Worm (Caenorhabditis elegans) whole organism, mixed stage, embryonic: ENCODE results near the gene unc-84.

Experiments
- ceh-83 ChIP-seq: fragments of 200-800 bp; sonication (Bioruptor generic); optimal IDR thresholded peaks from 2 replicates; lab custom pipeline; 2018; ENCODE audit warnings: mild to moderate bottlenecking, missing genetic modification characterization, missing compliant biosample characterization
- ces-1 ChIP-seq: fragments of 150-350 bp; optimal IDR thresholded peaks from 2 replicates; lab custom pipeline; 2014; ENCODE audit warnings: missing biosample characterization, missing genetic modification reagents, missing genetic modification characterization
- mep-1 ChIP-seq: fragments of 150-350 bp; optimal IDR thresholded peaks from 2 replicates; lab custom pipeline; 2017; ENCODE audit warnings: missing biosample characterization, missing genetic modification reagents, missing genetic modification characterization, inconsistent platforms
- nhr-12 ChIP-seq: fragments of 150-350 bp; optimal IDR thresholded peaks from 2 replicates; lab custom pipeline; 2014; ENCODE audit warnings: missing biosample characterization, missing genetic modification characterization
- nhr-237 ChIP-seq: fragments of 150-350 bp; optimal IDR thresholded peaks from 2 replicates; lab custom pipeline; 2014; ENCODE audit warnings: missing biosample characterization, missing genetic modification characterization
- nhr-28 ChIP-seq: fragments of 150-350 bp; optimal IDR thresholded peaks from 2 replicates; lab custom pipeline; 2014; ENCODE audit warnings: missing biosample characterization, missing genetic modification characterization
- nhr-76 ChIP-seq: sonication (generic microtip); optimal IDR thresholded peaks from 2 replicates; lab custom pipeline; 2017; ENCODE audit warnings: missing biosample characterization, missing genetic modification characterization
- pha-4 ChIP-seq: fragments of 150-350 bp; optimal IDR thresholded peaks from 2 replicates; lab custom pipeline; 2018; ENCODE audit warnings: missing biosample characterization, missing genetic modification reagents, missing genetic modification characterization
- snpc-4 ChIP-seq: fragments of 150-350 bp; optimal IDR thresholded peaks from 2 replicates; lab custom pipeline; 2014; ENCODE audit warnings: missing biosample characterization, missing genetic modification characterization
- tbx-8 ChIP-seq: fragments of 200-800 bp; sonication (Bioruptor generic); optimal IDR thresholded peaks from 2 replicates; lab custom pipeline; 2018; ENCODE audit warnings: mild to moderate bottlenecking, missing genetic modification characterization, moderate library complexity, missing compliant biosample characterization
- unc-62 ChIP-seq: fragments of 150-350 bp; optimal IDR thresholded peaks from 2 replicates; lab custom pipeline; 2014; ENCODE audit warnings: missing biosample characterization, missing genetic modification reagents, missing genetic modification characterization
- ztf-11 ChIP-seq: fragments of 150-350 bp; optimal IDR thresholded peaks from 2 replicates; lab custom pipeline; 2014; ENCODE audit warnings: missing biosample characterization, missing genetic modification characterization

ce11 chrX:13584725-13585371 is at the start of gene unc-84:
- no peak for TF ChIP-seq pha-4 (tag; lab: Kevin White, UChicago)
- no peak for TF ChIP-seq nhr-76 (tag; lab: Kevin White, UChicago)
- no peak for TF ChIP-seq unc-62 (GFP tag; lab: Kevin White, UChicago)
- no peak for TF ChIP-seq nhr-28 (tag; lab: Kevin White, UChicago)
- TF ChIP-seq tbx-8 = no peak
- TF ChIP-seq ztf-11 (tag; lab: Kevin White, UChicago) = no peak
- TF ChIP-seq ces-1 (GFP tag; lab: Kevin White, UChicago) = no peak
- no peak for TF ChIP-seq ceh-83 (GFP tag; lab: Kevin White, UChicago)
- TF ChIP-seq nhr-12 = no peak
- TF ChIP-seq mep-1 (tag; lab: Kevin White, UChicago) = no peak
- TF ChIP-seq snpc-4 (tag; lab: Kevin White, UChicago) = no peak
- TF ChIP-seq nhr-237 (tag; lab: Kevin White, UChicago) = no peak
